Fruit fly (Drosophila melanogaster) whole organism, embryonic: ENCODE data around the gene CG33269.

Experiments used
- CG10366 ChIP-seq: fragments of 200-800 bp; sonication (Bioruptor generic); IDR thresholded peaks from 2 replicates; pipeline ENCODE4 v1.3.6; 2022; ENCODE audit warnings: missing biosample characterization, missing genetic modification characterization
- CG12391 ChIP-seq: fragments of 200-800 bp; sonication (Bioruptor generic); optimal IDR thresholded peaks from 3 replicates; lab custom pipeline; 2018; ENCODE audit warnings: missing biosample characterization, mild to moderate bottlenecking, missing genetic modification characterization, moderate library complexity
- CG12769 ChIP-seq: fragments of 200-800 bp; sonication (Bioruptor generic); optimal IDR thresholded peaks from 2 replicates; lab custom pipeline; 2019; ENCODE audit warnings: missing biosample characterization, mild to moderate bottlenecking, missing genetic modification characterization, moderate library complexity
- CG13424 ChIP-seq: fragments of 200-800 bp; sonication (Bioruptor generic); optimal IDR thresholded peaks from 2 replicates; lab custom pipeline; 2019; ENCODE audit warnings: missing biosample characterization, mild to moderate bottlenecking, missing genetic modification characterization, moderate library complexity
- CG14667 ChIP-seq: fragments of 200-800 bp; sonication (Bioruptor generic); IDR thresholded peaks from 2 replicates; pipeline ENCODE4 v1.3.6; 2022; ENCODE audit warnings: missing biosample characterization, missing genetic modification characterization
- CG15011 ChIP-seq: fragments of 200-800 bp; sonication (Bioruptor generic); optimal IDR thresholded peaks from 3 replicates; lab custom pipeline; 2018; ENCODE audit warnings: missing biosample characterization, mild to moderate bottlenecking, missing genetic modification characterization
- CG15696 ChIP-seq: fragments of 200-800 bp; sonication (Bioruptor generic); optimal IDR thresholded peaks from 2 replicates; lab custom pipeline; 2019; ENCODE audit warnings: missing biosample characterization, mild to moderate bottlenecking, missing genetic modification characterization, moderate library complexity
- CG16779 ChIP-seq: fragments of 200-800 bp; sonication (Bioruptor generic); IDR thresholded peaks from 2 replicates; pipeline ENCODE4 v1.3.6; 2022; ENCODE audit warnings: missing biosample characterization, missing genetic modification characterization
- CG16863 ChIP-seq: fragments of 200-800 bp; sonication (Bioruptor generic); optimal IDR thresholded peaks from 3 replicates; lab custom pipeline; 2016; ENCODE audit warnings: missing biosample characterization, missing genetic modification characterization
- CG17361 ChIP-seq: fragments of 200-800 bp; sonication (Bioruptor generic); IDR thresholded peaks from 3 replicates; pipeline ENCODE4 v1.3.6; 2022; ENCODE audit warnings: missing biosample characterization, missing genetic modification characterization
- CG17385 ChIP-seq: fragments of 200-800 bp; sonication (Bioruptor generic); optimal IDR thresholded peaks from 3 replicates; lab custom pipeline; 2018; ENCODE audit warnings: missing biosample characterization, mild to moderate bottlenecking, missing genetic modification characterization
- CG2120 ChIP-seq: fragments of 200-800 bp; sonication (Bioruptor generic); optimal IDR thresholded peaks from 3 replicates; lab custom pipeline; 2016; ENCODE audit warnings: missing biosample characterization, missing genetic modification characterization
- CG2199 ChIP-seq: fragments of 200-800 bp; sonication (Bioruptor generic); IDR thresholded peaks from 3 replicates; pipeline ENCODE4 v1.3.6; 2022; ENCODE audit warnings: missing biosample characterization, missing genetic modification characterization
- CG31441 ChIP-seq: fragments of 200-800 bp; sonication (Bioruptor generic); IDR thresholded peaks from 2 replicates; pipeline ENCODE4 v1.3.6; 2022; ENCODE audit warnings: missing biosample characterization, missing genetic modification characterization
- CG32767 ChIP-seq: fragments of 200-800 bp; sonication (Bioruptor generic); IDR thresholded peaks from 2 replicates; pipeline ENCODE4 v1.3.6; 2022; ENCODE audit warnings: missing biosample characterization, missing genetic modification characterization
- CG4707 ChIP-seq: fragments of 200-800 bp; sonication (Bioruptor generic); optimal IDR thresholded peaks from 2 replicates; lab custom pipeline; 2018; ENCODE audit warnings: missing biosample characterization, mild to moderate bottlenecking, missing genetic modification characterization, moderate library complexity
- CG5953 ChIP-seq: fragments of 200-800 bp; sonication (Bioruptor generic); IDR thresholded peaks from 2 replicates; pipeline ENCODE4 v1.3.6; 2022; ENCODE audit warnings: missing biosample characterization, missing genetic modification characterization
- CG7357 ChIP-seq: fragments of 200-800 bp; sonication (Bioruptor generic); IDR thresholded peaks from 3 replicates; pipeline ENCODE4 v1.3.6; 2022; ENCODE audit warnings: missing biosample characterization, missing genetic modification characterization
- CG7372 ChIP-seq: fragments of 200-800 bp; sonication (Bioruptor generic); IDR thresholded peaks from 2 replicates; pipeline ENCODE4 v1.3.6; 2022; ENCODE audit warnings: missing biosample characterization, missing genetic modification characterization
- CG7556 ChIP-seq: fragments of 200-800 bp; sonication (Bioruptor generic); optimal IDR thresholded peaks from 2 replicates; lab custom pipeline; 2017; ENCODE audit warnings: missing biosample characterization, mild to moderate bottlenecking, missing genetic modification characterization
- CG7786 ChIP-seq: fragments of 200-800 bp; sonication (Bioruptor generic); optimal IDR thresholded peaks from 2 replicates; lab custom pipeline; 2016; ENCODE audit warnings: missing biosample characterization, missing genetic modification characterization
- CG8944 ChIP-seq: fragments of 200-800 bp; sonication (Bioruptor generic); optimal IDR thresholded peaks from 3 replicates; lab custom pipeline; 2016; ENCODE audit warnings: missing biosample characterization, missing genetic modification characterization
- CTCF ChIP-seq: fragments of 200-800 bp; sonication (Bioruptor generic); optimal IDR thresholded peaks from 2 replicates; lab custom pipeline; 2017; ENCODE audit warnings: missing biosample characterization, mild to moderate bottlenecking, missing genetic modification characterization, moderate library complexity
- D ChIP-seq, 2 experiments: fragments of 200-800 bp in 1 of 2; fragments of >200 bp in 1 of 2; sonication (Bioruptor generic) in 1 of 2; optimal IDR thresholded peaks; 2 replicates in 1 of 2; 3 replicates in 1 of 2; lab custom pipeline; 2017; ENCODE audit warnings: mild to moderate bottlenecking in 1 of 2, missing biosample characterization in 1 of 2, missing genetic modification characterization in 1 of 2, missing genetic modification reagents in 1 of 2
- D19A ChIP-seq: fragments of 200-800 bp; optimal IDR thresholded peaks from 3 replicates; lab custom pipeline; 2019; ENCODE audit warnings: missing biosample characterization, mild to moderate bottlenecking, missing genetic modification characterization, moderate library complexity
- Dip2 ChIP-seq: fragments of 200-800 bp; sonication (Bioruptor generic); IDR thresholded peaks from 2 replicates; pipeline ENCODE4 v1.3.6; 2022; ENCODE audit warnings: missing biosample characterization, missing genetic modification characterization
- HmgZ ChIP-seq: fragments of 200-800 bp; sonication (Bioruptor generic); optimal IDR thresholded peaks from 2 replicates; lab custom pipeline; 2018; ENCODE audit warnings: missing biosample characterization, mild to moderate bottlenecking, missing genetic modification characterization
- MBD-R2 ChIP-seq: fragments of 200-800 bp; sonication (Bioruptor generic); IDR thresholded peaks from 2 replicates; pipeline ENCODE4 v1.3.6; 2022; ENCODE audit warnings: missing biosample characterization, missing genetic modification characterization
- Myb ChIP-seq: fragments of 200-800 bp; sonication (Bioruptor generic); optimal IDR thresholded peaks from 2 replicates; lab custom pipeline; 2016; ENCODE audit warnings: missing biosample characterization, missing genetic modification characterization
- NC2α ChIP-seq: fragments of 200-800 bp; sonication (Bioruptor generic); optimal IDR thresholded peaks from 2 replicates; lab custom pipeline; 2016; ENCODE audit warnings: missing biosample characterization, missing genetic modification characterization
- Neu2 ChIP-seq: fragments of 200-800 bp; sonication (Bioruptor generic); optimal IDR thresholded peaks from 3 replicates; lab custom pipeline; 2016; ENCODE audit warnings: missing biosample characterization, missing genetic modification characterization, borderline replicate concordance
- Sox100B ChIP-seq: fragments of 200-800 bp; sonication (Bioruptor generic); optimal IDR thresholded peaks from 3 replicates; lab custom pipeline; 2018; ENCODE audit warnings: missing biosample characterization, mild to moderate bottlenecking, missing genetic modification characterization
- Vsx1 ChIP-seq: fragments of 200-800 bp; sonication (Bioruptor generic); optimal IDR thresholded peaks from 2 replicates; lab custom pipeline; 2017; ENCODE audit warnings: missing biosample characterization, mild to moderate bottlenecking, missing genetic modification characterization, missing genetic modification reagents
- ab ChIP-seq: fragments of 200-800 bp; sonication (Bioruptor generic); optimal IDR thresholded peaks from 2 replicates; lab custom pipeline; 2016; ENCODE audit warnings: missing biosample characterization, missing genetic modification characterization
- bowl ChIP-seq: fragments of 200-800 bp; sonication (Bioruptor generic); IDR thresholded peaks from 2 replicates; pipeline ENCODE4 v1.3.6; 2022; ENCODE audit warnings: missing biosample characterization, missing genetic modification characterization
- caup ChIP-seq: fragments of 200-800 bp; sonication (Bioruptor generic); optimal IDR thresholded peaks from 3 replicates; lab custom pipeline; 2017; ENCODE audit warnings: missing biosample characterization, mild to moderate bottlenecking, missing genetic modification characterization, moderate library complexity; ENCODE audit not compliant: severe bottlenecking
- chinmo ChIP-seq: fragments of 200-800 bp; sonication (Bioruptor generic); IDR thresholded peaks from 4 replicates; pipeline ENCODE4 v1.3.6; 2022; ENCODE audit warnings: missing biosample characterization, missing genetic modification characterization; ENCODE audit not compliant: partially characterized antibody
- crol ChIP-seq: fragments of 200-800 bp; sonication (Bioruptor generic); IDR thresholded peaks from 2 replicates; pipeline ENCODE4 v1.3.6; 2022; ENCODE audit warnings: missing biosample characterization, missing genetic modification characterization
- cwo ChIP-seq: fragments of 200-800 bp; sonication (Bioruptor generic); optimal IDR thresholded peaks from 3 replicates; lab custom pipeline; 2017; ENCODE audit warnings: missing biosample characterization, missing genetic modification characterization, mild to moderate bottlenecking, moderate library complexity, missing genetic modification reagents
- ftz-f1 ChIP-seq: fragments of 200-800 bp; sonication (Bioruptor generic); optimal IDR thresholded peaks from 2 replicates; lab custom pipeline; 2016; ENCODE audit warnings: missing biosample characterization, missing genetic modification characterization
- gcm2 ChIP-seq: fragments of 200-800 bp; sonication (Bioruptor generic); optimal IDR thresholded peaks from 2 replicates; lab custom pipeline; 2016; ENCODE audit warnings: missing biosample characterization, missing genetic modification characterization
- grau ChIP-seq: fragments of 200-800 bp; optimal IDR thresholded peaks from 3 replicates; lab custom pipeline; 2019; ENCODE audit warnings: missing biosample characterization, mild to moderate bottlenecking, missing genetic modification characterization, moderate library complexity
- knrl ChIP-seq: fragments of 200-800 bp; sonication (Bioruptor generic); IDR thresholded peaks from 3 replicates; pipeline ENCODE4 v1.3.6; 2022; ENCODE audit warnings: missing biosample characterization, missing genetic modification characterization; ENCODE audit not compliant: partially characterized antibody
- mirr ChIP-seq: fragments of 200-800 bp; sonication (Bioruptor generic); optimal IDR thresholded peaks from 3 replicates; lab custom pipeline; 2018; ENCODE audit warnings: missing biosample characterization, mild to moderate bottlenecking, missing genetic modification characterization
- nom ChIP-seq: fragments of 200-800 bp; sonication (Bioruptor generic); optimal IDR thresholded peaks from 2 replicates; lab custom pipeline; 2017; ENCODE audit warnings: missing biosample characterization, missing genetic modification characterization, mild to moderate bottlenecking, moderate library complexity, missing genetic modification reagents
- pum ChIP-seq: fragments of 200-800 bp; sonication (Bioruptor generic); optimal IDR thresholded peaks from 2 replicates; lab custom pipeline; 2016; ENCODE audit warnings: missing biosample characterization, missing genetic modification characterization
- seq ChIP-seq: fragments of 200-800 bp; sonication (Bioruptor generic); IDR thresholded peaks from 2 replicates; pipeline ENCODE4 v1.3.6; 2022; ENCODE audit warnings: missing biosample characterization, missing genetic modification characterization
- sim ChIP-seq: fragments of 200-800 bp; sonication (Bioruptor generic); IDR thresholded peaks from 2 replicates; pipeline ENCODE4 v1.3.6; 2022; ENCODE audit warnings: missing biosample characterization, missing genetic modification characterization
- sr ChIP-seq: fragments of 200-800 bp; sonication (Bioruptor generic); IDR thresholded peaks from 3 replicates; pipeline ENCODE4 v1.3.6; 2022; ENCODE audit warnings: missing biosample characterization, missing genetic modification characterization
- toy ChIP-seq: fragments of 200-800 bp; sonication (Bioruptor generic); IDR thresholded peaks from 2 replicates; pipeline ENCODE4 v1.3.6; 2022; ENCODE audit warnings: missing biosample characterization, missing genetic modification characterization
- unpg ChIP-seq: fragments of 200-800 bp; sonication (Bioruptor generic); optimal IDR thresholded peaks from 3 replicates; lab custom pipeline; 2018; ENCODE audit warnings: missing biosample characterization, mild to moderate bottlenecking, missing genetic modification characterization, moderate library complexity
- usp ChIP-seq: fragments of >200 bp; optimal IDR thresholded peaks from 2 replicates; lab custom pipeline; 2017; ENCODE audit warnings: missing biosample characterization, missing genetic modification characterization

The CG33269 gene

dm6 chr3L:11601133-11601532 is 19.1 kb upstream of the CG33269 start (continued):
- no peak for TF ChIP-seq cwo (GFP tag; lab: Kevin White, UChicago)
- 0 out of 2 replicates have a peak, but pooled peaks have one; percentile 12 for TF ChIP-seq CG32767 (GFP tag; lab: Robert Waterston, UW)
- no peak for TF ChIP-seq MBD-R2 (GFP tag; lab: Robert Waterston, UW)
- no peak for TF ChIP-seq CG15011 (GFP tag; lab: Kevin White, UChicago)
- no peak for TF ChIP-seq CG7372
- no peak for TF ChIP-seq D19A (tag; lab: Kevin White, UChicago)
- no peak for TF ChIP-seq Neu2 (GFP tag; lab: Kevin White, UChicago)
- no peak for TF ChIP-seq CG17361
- no peak for TF ChIP-seq grau
- TF ChIP-seq crol (GFP tag; lab: Robert Waterston, UW): peak; percentile 82
- TF ChIP-seq chinmo (GFP tag; lab: Robert Waterston, UW): 0 out of 4 replicates have a peak, but pooled peaks have one; percentile 21
- no peak for TF ChIP-seq CG17385 (GFP tag; lab: Kevin White, UChicago)
- peak; percentile 40 for TF ChIP-seq CTCF
- TF ChIP-seq bowl (GFP tag; lab: Robert Waterston, UW): no peak
- TF ChIP-seq Dip2 (GFP tag; lab: Robert Waterston, UW): no peak
- TF ChIP-seq unpg (GFP tag; lab: Kevin White, UChicago): no peak
- no peak for TF ChIP-seq usp
- TF ChIP-seq knrl (GFP tag; lab: Robert Waterston, UW): no peak
- TF ChIP-seq Vsx1: no peak
- no peak for TF ChIP-seq CG7556 (GFP tag; lab: Kevin White, UChicago)
- TF ChIP-seq CG16779 (GFP tag; lab: Robert Waterston, UW): no peak
- TF ChIP-seq CG12391 (tag; lab: Kevin White, UChicago): no peak
- TF ChIP-seq CG31441 (GFP tag; lab: Robert Waterston, UW): no peak
- TF ChIP-seq sr (GFP tag; lab: Robert Waterston, UW): no peak
- TF ChIP-seq pum: no peak
- no peak for TF ChIP-seq CG14667
- TF ChIP-seq D (optimal IDR thresholded peaks at IDR 0.05; lab: Kevin White, UChicago): no peak
- TF ChIP-seq D (GFP tag; optimal IDR thresholded peaks at IDR 0.05; lab: Kevin White, UChicago): no peak
- TF ChIP-seq toy (GFP tag; lab: Robert Waterston, UW): no peak
- TF ChIP-seq CG15696 (tag; lab: Kevin White, UChicago): no peak
- 0 out of 3 replicates have a peak, but pooled peaks have one; percentile 32 for TF ChIP-seq CG7357 (GFP tag; lab: Robert Waterston, UW)
- no peak for TF ChIP-seq CG2199
- TF ChIP-seq ftz-f1 (GFP tag; lab: Kevin White, UChicago): no peak
- TF ChIP-seq sim (GFP tag; lab: Robert Waterston, UW): no peak
- no peak for TF ChIP-seq CG10366 (GFP tag; lab: Robert Waterston, UW)
- TF ChIP-seq mirr (GFP tag; lab: Kevin White, UChicago): no peak
- no peak for TF ChIP-seq NC2α (GFP tag; lab: Kevin White, UChicago)
- TF ChIP-seq CG13424 (tag; lab: Kevin White, UChicago): no peak
- no peak for TF ChIP-seq Sox100B (GFP tag; lab: Kevin White, UChicago)
- TF ChIP-seq gcm2: no peak
- TF ChIP-seq ab (GFP tag; lab: Kevin White, UChicago): no peak
- TF ChIP-seq CG4707 (GFP tag; lab: Kevin White, UChicago): no peak
- no peak for TF ChIP-seq CG16863 (GFP tag; lab: Kevin White, UChicago)
- no peak for TF ChIP-seq CG7786 (GFP tag; lab: Kevin White, UChicago)
- TF ChIP-seq CG2120 (GFP tag; lab: Kevin White, UChicago): no peak
- no peak for TF ChIP-seq caup (GFP tag; lab: Kevin White, UChicago)
- TF ChIP-seq CG8944 (GFP tag; lab: Kevin White, UChicago): no peak
- TF ChIP-seq Myb (GFP tag; lab: Kevin White, UChicago): no peak
- no peak for TF ChIP-seq HmgZ
- TF ChIP-seq nom (GFP tag; lab: Kevin White, UChicago): no peak
- TF ChIP-seq CG5953 (GFP tag; lab: Robert Waterston, UW): no peak
- no peak for TF ChIP-seq CG12769 (tag; lab: Kevin White, UChicago)
- TF ChIP-seq seq: no peak
